Worm (Caenorhabditis elegans): ENCODE measurements around the gene F46F2.5.

The F46F2.5 gene

ce11 chrX:15262423-15262822, at the start of gene F46F2.5:
Gene F46F2.5 (plus strand): TSS chrX:15262723.
- TF ChIP-seq pha-4 (tag; optimal IDR thresholded peaks at IDR 0.05) (no peak), ceh-43 (GFP tag; optimal IDR thresholded peaks at IDR 0.05) (no peak), nhr-12 (tag; optimal IDR thresholded peaks at IDR 0.05) (no peak), mls-2 (tag; optimal IDR thresholded peaks at IDR 0.05) (no peak), mab-5 (tag; optimal IDR thresholded peaks at IDR 0.05) (no peak), bed-3 (GFP tag; optimal IDR thresholded peaks at IDR 0.05) (no peak), unc-120 (tag; optimal IDR thresholded peaks at IDR 0.05; ENCODE audit: poor library complexity, severe bottlenecking) (no peak), nhr-237 (tag; optimal IDR thresholded peaks at IDR 0.05) (no peak), drap-1 (GFP tag; optimal IDR thresholded peaks at IDR 0.05) (no peak), tbx-8 (GFP tag; optimal IDR thresholded peaks at IDR 0.05) (no peak), nhr-28 (tag; optimal IDR thresholded peaks at IDR 0.05) (no peak), ceh-83 (GFP tag; optimal IDR thresholded peaks at IDR 0.05) (no peak), cnd-1 (tag; optimal IDR thresholded peaks at IDR 0.05) (no peak), ces-1 (GFP tag; optimal IDR thresholded peaks at IDR 0.05) (no peak), sem-2 (GFP tag; optimal IDR thresholded peaks at IDR 0.05) (no peak), lin-32 (GFP tag; optimal IDR thresholded peaks at IDR 0.05) (no peak), hlh-1 (tag; optimal IDR thresholded peaks at IDR 0.05) (no peak), blmp-1 (tag; optimal IDR thresholded peaks at IDR 0.05) (no peak), sptf-1 (tag; optimal IDR thresholded peaks at IDR 0.05) (no peak)

ce11 chrX:15213182-15213829, 49.2 kb upstream of the F46F2.5 start, which contains the start of the genes H03A11.13 and famk-1:
Gene H03A11.13 (minus strand): TSS chrX:15213232.
Gene famk-1 (minus strand): TSS chrX:15213259.
- TF ChIP-seq drap-1 (GFP tag; optimal IDR thresholded peaks at IDR 0.05) (no peak), mep-1 (tag; optimal IDR thresholded peaks at IDR 0.05) (no peak), flh-1 (GFP tag; optimal IDR thresholded peaks at IDR 0.05) (no peak), ztf-11 (tag; optimal IDR thresholded peaks at IDR 0.05) (no peak), mls-2 (tag; optimal IDR thresholded peaks at IDR 0.05) (peak; percentile 19)

ce11 chrX:15215272-15215671, 47.3 kb upstream of the F46F2.5 start:
- TF ChIP-seq nhr-28 (tag; optimal IDR thresholded peaks at IDR 0.05) (no peak), drap-1 (GFP tag; optimal IDR thresholded peaks at IDR 0.05) (no peak), M03D4.4 (tag; optimal IDR thresholded peaks at IDR 0.05) (no peak), elt-3 (tag; optimal IDR thresholded peaks at IDR 0.05) (no peak), ces-1 (GFP tag; optimal IDR thresholded peaks at IDR 0.05) (no peak), hlh-1 (tag; optimal IDR thresholded peaks at IDR 0.05) (no peak), tbx-8 (GFP tag; optimal IDR thresholded peaks at IDR 0.05) (no peak), unc-62 (GFP tag; optimal IDR thresholded peaks at IDR 0.05) (no peak), unc-120 (tag; optimal IDR thresholded peaks at IDR 0.05; ENCODE audit: poor library complexity, severe bottlenecking) (no peak), lsy-2 (tag; optimal IDR thresholded peaks at IDR 0.05) (no peak), pha-4 (tag; optimal IDR thresholded peaks at IDR 0.05) (no peak), zip-8 (tag; optimal IDR thresholded peaks at IDR 0.05) (no peak), sem-2 (GFP tag; optimal IDR thresholded peaks at IDR 0.05) (no peak)

ce11 chrX:15221107-15221506, 41.4 kb upstream of the F46F2.5 start:
- TF ChIP-seq sem-2 (GFP tag; optimal IDR thresholded peaks at IDR 0.05): no peak
- no peak for TF ChIP-seq drap-1 (GFP tag; optimal IDR thresholded peaks at IDR 0.05)
- TF ChIP-seq flh-1 (GFP tag; optimal IDR thresholded peaks at IDR 0.05): no peak
- TF ChIP-seq ztf-11 (tag; optimal IDR thresholded peaks at IDR 0.05): no peak
- TF ChIP-seq ces-1 (GFP tag; optimal IDR thresholded peaks at IDR 0.05): no peak
- no peak for TF ChIP-seq elt-3 (tag; optimal IDR thresholded peaks at IDR 0.05)
- no peak for TF ChIP-seq M03D4.4 (tag; optimal IDR thresholded peaks at IDR 0.05)

- TF ChIP-seq M03D4.4 (tag; optimal IDR thresholded peaks at IDR 0.05): no peak
- TF ChIP-seq pha-4 (tag; optimal IDR thresholded peaks at IDR 0.05): peak; percentile 9
- peak; percentile 19 for TF ChIP-seq ces-1 (GFP tag; optimal IDR thresholded peaks at IDR 0.05)
- TF ChIP-seq snpc-4 (tag; optimal IDR thresholded peaks at IDR 0.05): no peak
- no peak for TF ChIP-seq unc-39 (tag; optimal IDR thresholded peaks at IDR 0.05)
- TF ChIP-seq mls-2 (tag; optimal IDR thresholded peaks at IDR 0.05): no peak
- TF ChIP-seq elt-3 (tag; optimal IDR thresholded peaks at IDR 0.05): no peak
- TF ChIP-seq mab-5 (tag; optimal IDR thresholded peaks at IDR 0.05): no peak
- TF ChIP-seq ham-2 (GFP tag; optimal IDR thresholded peaks at IDR 0.05): peak; percentile 41
- TF ChIP-seq mep-1 (tag; optimal IDR thresholded peaks at IDR 0.05): no peak
- TF ChIP-seq drap-1 (GFP tag; optimal IDR thresholded peaks at IDR 0.05): no peak
Measured at ce11 chrX:15221865-15222551, 40.5 kb upstream of the F46F2.5 start.
